Worm (Caenorhabditis elegans): Measurements from ENCODE around the gene F10E9.1.

ce11 chrIII:8334432-8334831, 11.5 kb downstream of the F10E9.1 start, which contains the start of gene ZC262.4:
- TF ChIP-seq eyg-1 (tag; optimal IDR thresholded peaks at IDR 0.05) (no peak), ceh-45 (GFP tag; IDR thresholded peaks at IDR 0.05) (no peak), ama-1 (optimal IDR thresholded peaks at IDR 0.05) (no peak), nfya-1 (tag; optimal IDR thresholded peaks at IDR 0.05) (no peak), pqm-1 (tag; optimal IDR thresholded peaks at IDR 0.05) (no peak), ceh-24 (tag; optimal IDR thresholded peaks at IDR 0.05) (no peak), dve-1 (tag; optimal IDR thresholded peaks at IDR 0.05) (no peak), ets-4 (tag; optimal IDR thresholded peaks at IDR 0.05) (no peak), rnt-1 (tag; optimal IDR thresholded peaks at IDR 0.05) (no peak), elt-2 (tag; optimal IDR thresholded peaks at IDR 0.05) (no peak), fax-1 (tag; optimal IDR thresholded peaks at IDR 0.05) (no peak), nhr-11 (tag; optimal IDR thresholded peaks at IDR 0.05) (no peak)
